Worm (Caenorhabditis elegans): ENCODE measurements around the gene M88.3.

The M88.3 gene

DNA sequence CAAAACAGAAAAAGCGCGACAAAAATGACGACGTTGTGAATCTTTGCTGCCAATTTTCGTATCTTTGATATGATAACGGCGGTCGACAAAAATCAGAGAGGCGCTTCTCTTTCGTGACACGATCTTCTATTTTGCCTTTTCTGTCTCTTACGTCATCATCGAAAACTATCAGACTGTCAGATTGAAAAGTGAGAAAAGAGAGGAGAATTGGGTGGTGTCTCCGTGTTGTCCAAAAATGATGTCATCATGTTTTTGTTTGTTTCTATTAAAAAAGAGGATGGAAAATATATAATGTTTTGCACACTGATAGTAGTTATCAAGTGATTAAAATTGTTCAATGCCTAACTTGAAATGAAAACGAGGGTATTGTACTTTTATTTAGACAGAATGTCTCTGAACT is 48.8 kb downstream of the M88.3 start (continued):
- TF ChIP-seq ces-1 (GFP tag; optimal IDR thresholded peaks at IDR 0.05) (no peak), unc-39 (tag; optimal IDR thresholded peaks at IDR 0.05) (no peak), zfp-2 (tag; optimal IDR thresholded peaks at IDR 0.05) (no peak), php-3 (GFP tag; IDR thresholded peaks at IDR 0.05) (peak; percentile 80; the same call in 1 of the 2 replicates), unc-62 (GFP tag; optimal IDR thresholded peaks at IDR 0.05 in 1 of 2) (no peak), unc-62 (tag; optimal IDR thresholded peaks at IDR 0.05) (no peak), spr-1 (tag; optimal IDR thresholded peaks at IDR 0.05) (no peak), mdt-29 (GFP tag; IDR thresholded peaks at IDR 0.05) (no peak), dmd-6 (GFP tag; IDR thresholded peaks at IDR 0.05) (peak; percentile 95), dve-1 (tag; optimal IDR thresholded peaks at IDR 0.05; ENCODE audit: insufficient read depth) (peak; percentile 93), sdz-12 (GFP tag; optimal IDR thresholded peaks at IDR 0.05) (no peak), vab-7 (GFP tag; IDR thresholded peaks at IDR 0.05) (no peak), lin-29 (GFP tag; IDR thresholded peaks at IDR 0.05) (no peak), aly-2 (tag; optimal IDR thresholded peaks at IDR 0.05) (no peak), nhr-77 (tag; optimal IDR thresholded peaks at IDR 0.05) (peak; percentile 55), tra-1 (GFP tag; IDR thresholded peaks at IDR 0.05) (peak; percentile 61; the same call in 1 of the 2 replicates), mxl-2 (GFP tag; conservative IDR thresholded peaks at IDR 0.05) (no peak), aha-1 (tag) (no peak), rbr-2 (tag; optimal IDR thresholded peaks at IDR 0.05) (no peak), F37D6.2 (tag; optimal IDR thresholded peaks at IDR 0.05) (no peak), F49E8.2 (tag; optimal IDR thresholded peaks at IDR 0.05; ENCODE audit: borderline replicate concordance) (no peak), hlh-11 (tag; optimal IDR thresholded peaks at IDR 0.05) (peak; percentile 93), duxl-1 (tag; optimal IDR thresholded peaks at IDR 0.05; ENCODE audit: poor library complexity) (no peak), tag-97 (GFP tag; IDR thresholded peaks at IDR 0.05) (no peak), fos-1 (tag; optimal IDR thresholded peaks at IDR 0.05) (no peak), saeg-2 (GFP tag; IDR thresholded peaks at IDR 0.05) (peak; percentile 41; the same call in 1 of the 2 replicates), hmg-1.1 (GFP tag; IDR thresholded peaks at IDR 0.05) (no peak), lim-7 (GFP tag; IDR thresholded peaks at IDR 0.05) (no peak), lin-39 (tag; optimal IDR thresholded peaks at IDR 0.05) (no peak), T26A8.4 (GFP tag; IDR thresholded peaks at IDR 0.05) (no peak), ama-1 (optimal IDR thresholded peaks at IDR 0.05) (peak; percentile 61), zip-11 (GFP tag; IDR thresholded peaks at IDR 0.05) (no peak), lir-3 (tag; optimal IDR thresholded peaks at IDR 0.05) (no peak), madf-9 (GFP tag; conservative IDR thresholded peaks at IDR 0.05) (no peak), nhr-237 (tag; optimal IDR thresholded peaks at IDR 0.05) (no peak), dmd-9 (GFP tag; IDR thresholded peaks at IDR 0.05) (no peak), snpc-4 (tag; optimal IDR thresholded peaks at IDR 0.05) (no peak), nhr-41 (GFP tag; IDR thresholded peaks at IDR 0.05) (peak; percentile 39; the same call in 1 of the 2 replicates), dmd-8 (GFP tag; IDR thresholded peaks at IDR 0.05) (no peak), hif-1 (tag; optimal IDR thresholded peaks at IDR 0.05) (peak in 1 of 2 experiments; percentile 50), nhr-111 (GFP tag; optimal IDR thresholded peaks at IDR 0.05) (no peak), skn-1 (tag; optimal IDR thresholded peaks at IDR 0.05) (no peak), mdl-1 (tag; optimal IDR thresholded peaks at IDR 0.05) (peak in 1 of 2 experiments; percentile 72), dpl-1 (GFP tag; optimal IDR thresholded peaks at IDR 0.05) (no peak), ZK337.2 (GFP tag; IDR thresholded peaks at IDR 0.05) (no peak), Y105C5A.15 (GFP tag; IDR thresholded peaks at IDR 0.05) (no peak), pqm-1 (tag; optimal IDR thresholded peaks at IDR 0.05) (peak; percentile 36), gei-8 (GFP tag; optimal IDR thresholded peaks at IDR 0.05) (no peak), lin-1 (GFP tag; IDR thresholded peaks at IDR 0.05) (no peak; the same call in 1 of the 2 replicates), daf-12 (tag; optimal IDR thresholded peaks at IDR 0.05) (no peak), D1046.2 (GFP tag; IDR thresholded peaks at IDR 0.05) (no peak), R02D3.7 (tag; optimal IDR thresholded peaks at IDR 0.05) (no peak), Y75B8A.6 (GFP tag; IDR thresholded peaks at IDR 0.05) (no peak)
